Fruit fly (Drosophila melanogaster) whole organism, embryonic: ENCODE results near the gene Sar1.

ENCODE experiments used
- Asciz ChIP-seq: fragments of 200-800 bp; sonication (Bioruptor generic); optimal IDR thresholded peaks from 2 replicates; lab custom pipeline; 2017; ENCODE audit warnings: missing biosample characterization, mild to moderate bottlenecking, missing genetic modification characterization, missing genetic modification reagents
- CG10321 ChIP-seq: fragments of 200-800 bp; sonication (Bioruptor generic); IDR thresholded peaks from 2 replicates; pipeline ENCODE4 v1.3.6; 2022; ENCODE audit warnings: missing biosample characterization, missing genetic modification characterization
- CG11504 ChIP-seq: fragments of 200-800 bp; sonication (Bioruptor generic); optimal IDR thresholded peaks from 3 replicates; lab custom pipeline; 2019; ENCODE audit warnings: missing biosample characterization, mild to moderate bottlenecking, missing genetic modification characterization, moderate library complexity
- CG11723 ChIP-seq: fragments of 200-800 bp; sonication (Bioruptor generic); optimal IDR thresholded peaks from 2 replicates; lab custom pipeline; 2017; ENCODE audit warnings: missing biosample characterization, mild to moderate bottlenecking, missing genetic modification characterization
- CG1233 ChIP-seq: fragments of 200-800 bp; sonication (Bioruptor generic); optimal IDR thresholded peaks from 4 replicates; lab custom pipeline; 2018; ENCODE audit warnings: missing biosample characterization, mild to moderate bottlenecking, missing genetic modification characterization
- CG13287 ChIP-seq: fragments of 200-800 bp; sonication (Bioruptor generic); IDR thresholded peaks from 2 replicates; pipeline ENCODE4 v1.3.6; 2022; ENCODE audit warnings: missing biosample characterization, missing genetic modification characterization; ENCODE audit not compliant: partially characterized antibody
- CG15011 ChIP-seq: fragments of 200-800 bp; sonication (Bioruptor generic); optimal IDR thresholded peaks from 3 replicates; lab custom pipeline; 2018; ENCODE audit warnings: missing biosample characterization, mild to moderate bottlenecking, missing genetic modification characterization
- CG18262 ChIP-seq: fragments of 200-800 bp; optimal IDR thresholded peaks from 3 replicates; lab custom pipeline; 2019; ENCODE audit warnings: missing biosample characterization, mild to moderate bottlenecking, missing genetic modification characterization, moderate library complexity
- CG18764 ChIP-seq: fragments of 200-800 bp; sonication (Bioruptor generic); optimal IDR thresholded peaks from 3 replicates; lab custom pipeline; 2016; ENCODE audit warnings: missing biosample characterization, missing genetic modification characterization
- CG31441 ChIP-seq: fragments of 200-800 bp; sonication (Bioruptor generic); IDR thresholded peaks from 2 replicates; pipeline ENCODE4 v1.3.6; 2022; ENCODE audit warnings: missing biosample characterization, missing genetic modification characterization
- CG33213 ChIP-seq: fragments of 200-800 bp; sonication (Bioruptor generic); optimal IDR thresholded peaks from 3 replicates; lab custom pipeline; 2016; ENCODE audit warnings: missing biosample characterization, missing genetic modification characterization
- CG3726 ChIP-seq: fragments of 200-800 bp; sonication (Bioruptor generic); IDR thresholded peaks from 3 replicates; pipeline ENCODE4, ENCODE4 v1.3.6; 2022; ENCODE audit warnings: missing biosample characterization, missing genetic modification characterization
- CG4328 ChIP-seq: fragments of 200-800 bp; sonication (Bioruptor generic); optimal IDR thresholded peaks from 3 replicates; lab custom pipeline; 2017; ENCODE audit warnings: missing biosample characterization, missing genetic modification reagents, missing genetic modification characterization
- CG4404 ChIP-seq: fragments of 200-800 bp; sonication (Bioruptor generic); IDR thresholded peaks from 2 replicates; pipeline ENCODE4 v1.3.6; 2022; ENCODE audit warnings: missing biosample characterization, missing genetic modification characterization
- CG4730 ChIP-seq: fragments of 200-800 bp; sonication (Bioruptor generic); IDR thresholded peaks from 2 replicates; pipeline ENCODE4 v1.3.6; 2022; ENCODE audit warnings: missing biosample characterization, missing genetic modification characterization
- CG6791 ChIP-seq: fragments of 200-800 bp; sonication (Bioruptor generic); IDR thresholded peaks from 3 replicates; pipeline ENCODE4 v1.3.6; 2022; ENCODE audit warnings: missing biosample characterization, missing genetic modification characterization; ENCODE audit not compliant: partially characterized antibody
- CG7839 ChIP-seq: fragments of 200-800 bp; sonication (Bioruptor generic); optimal IDR thresholded peaks from 3 replicates; lab custom pipeline; 2018; ENCODE audit warnings: missing biosample characterization, mild to moderate bottlenecking, missing genetic modification characterization, moderate library complexity
- CG8359 ChIP-seq: fragments of 200-800 bp; sonication (Bioruptor generic); optimal IDR thresholded peaks from 2 replicates; lab custom pipeline; 2017; ENCODE audit warnings: missing biosample characterization, mild to moderate bottlenecking, missing genetic modification characterization, borderline replicate concordance
- Gug ChIP-seq: fragments of 200-800 bp; sonication (Bioruptor generic); IDR thresholded peaks from 4 replicates; pipeline ENCODE4 v1.3.6; 2022; ENCODE audit warnings: missing biosample characterization, missing genetic modification characterization
- H2.0 ChIP-seq: fragments of 200-800 bp; sonication (Bioruptor generic); IDR thresholded peaks from 2 replicates; pipeline ENCODE4 v1.3.6; 2022; ENCODE audit warnings: missing biosample characterization, missing genetic modification characterization
- Hey ChIP-seq: fragments of 200-800 bp; sonication (Bioruptor generic); optimal IDR thresholded peaks from 3 replicates; lab custom pipeline; 2018; ENCODE audit warnings: missing biosample characterization, mild to moderate bottlenecking, missing genetic modification characterization
- Lpt ChIP-seq: fragments of >200 bp; optimal IDR thresholded peaks from 2 replicates; lab custom pipeline; 2018; ENCODE audit warnings: missing biosample characterization, missing genetic modification characterization
- NC2β ChIP-seq: fragments of 200-800 bp; sonication (Bioruptor generic); optimal IDR thresholded peaks from 2 replicates; lab custom pipeline; 2016; ENCODE audit warnings: missing biosample characterization, missing genetic modification characterization
- Neu2 ChIP-seq: fragments of 200-800 bp; sonication (Bioruptor generic); optimal IDR thresholded peaks from 3 replicates; lab custom pipeline; 2016; ENCODE audit warnings: missing biosample characterization, missing genetic modification characterization, borderline replicate concordance
- Rx ChIP-seq: fragments of 200-800 bp; sonication (Bioruptor generic); IDR thresholded peaks from 2 replicates; pipeline ENCODE4 v1.3.6; 2022; ENCODE audit warnings: missing biosample characterization, missing genetic modification characterization
- Sox102F ChIP-seq: fragments of 200-800 bp; sonication (Bioruptor generic); optimal IDR thresholded peaks from 2 replicates; lab custom pipeline; 2018; ENCODE audit warnings: missing biosample characterization, mild to moderate bottlenecking, missing genetic modification characterization, moderate library complexity
- Sry-δ ChIP-seq: fragments of 200-800 bp; sonication (Bioruptor generic); optimal IDR thresholded peaks from 2 replicates; lab custom pipeline; 2016; ENCODE audit warnings: missing biosample characterization, missing genetic modification characterization
- Ssrp ChIP-seq: fragments of 200-800 bp; sonication (Bioruptor generic); optimal IDR thresholded peaks from 2 replicates; lab custom pipeline; 2018; ENCODE audit warnings: missing biosample characterization, mild to moderate bottlenecking, missing genetic modification characterization, moderate library complexity
- Xbp1 ChIP-seq: fragments of 200-800 bp; sonication (Bioruptor generic); optimal IDR thresholded peaks from 3 replicates; lab custom pipeline; 2016; ENCODE audit warnings: missing biosample characterization, mild to moderate bottlenecking, missing genetic modification characterization
- Xrp1 ChIP-seq: fragments of 200-800 bp; sonication (Bioruptor generic); IDR thresholded peaks from 2 replicates; pipeline ENCODE4 v1.3.6; 2022; ENCODE audit warnings: missing biosample characterization, missing genetic modification characterization
- ase ChIP-seq: fragments of 200-800 bp; sonication (Bioruptor generic); IDR thresholded peaks from 3 replicates; pipeline ENCODE4 v1.3.6; 2022; ENCODE audit warnings: missing biosample characterization, missing genetic modification characterization
- ci ChIP-seq: fragments of 200-800 bp; sonication (Bioruptor generic); IDR thresholded peaks from 3 replicates; pipeline ENCODE4 v1.3.6; 2022; ENCODE audit warnings: missing biosample characterization, missing genetic modification characterization
- crol ChIP-seq: fragments of 200-800 bp; sonication (Bioruptor generic); IDR thresholded peaks from 2 replicates; pipeline ENCODE4 v1.3.6; 2022; ENCODE audit warnings: missing biosample characterization, missing genetic modification characterization
- da ChIP-seq: fragments of 200-800 bp; sonication (Bioruptor generic); optimal IDR thresholded peaks from 2 replicates; lab custom pipeline; 2016; ENCODE audit warnings: missing biosample characterization, missing genetic modification characterization
- dimm ChIP-seq: fragments of 200-800 bp; sonication (Bioruptor generic); IDR thresholded peaks from 2 replicates; pipeline ENCODE4 v1.3.6; 2022; ENCODE audit warnings: missing biosample characterization, missing genetic modification characterization
- dmrt99B ChIP-seq: fragments of 200-800 bp; sonication (Bioruptor generic); optimal IDR thresholded peaks from 2 replicates; lab custom pipeline; 2018; ENCODE audit warnings: missing biosample characterization, mild to moderate bottlenecking, missing genetic modification characterization, moderate library complexity
- dpn ChIP-seq, 2 experiments: fragments of 200-800 bp; sonication (Bioruptor generic); optimal IDR thresholded peaks; 3 replicates each; lab custom pipeline; 2016; ENCODE audit warnings: missing biosample characterization in 2 of 2, missing genetic modification characterization in 2 of 2
- gsb-n ChIP-seq: fragments of 200-800 bp; sonication (Bioruptor generic); optimal IDR thresholded peaks from 3 replicates; lab custom pipeline; 2018; ENCODE audit warnings: missing biosample characterization, mild to moderate bottlenecking, missing genetic modification characterization
- kah ChIP-seq: fragments of 200-800 bp; sonication (Bioruptor generic); optimal IDR thresholded peaks from 2 replicates; lab custom pipeline; 2018; ENCODE audit warnings: missing biosample characterization, mild to moderate bottlenecking, missing genetic modification characterization
- nerfin-2 ChIP-seq: fragments of 200-800 bp; sonication (Bioruptor generic); IDR thresholded peaks from 2 replicates; pipeline ENCODE4 v1.3.6; 2022; ENCODE audit warnings: missing biosample characterization, missing genetic modification characterization; ENCODE audit not compliant: partially characterized antibody
- p53 ChIP-seq: fragments of 200-800 bp; sonication (Bioruptor generic); optimal IDR thresholded peaks from 2 replicates; lab custom pipeline; 2016; ENCODE audit warnings: missing biosample characterization, missing genetic modification characterization
- prd ChIP-seq, 3 experiments: fragments of >200 bp in 2 of 3; fragments of 200-800 bp in 1 of 3; sonication (Bioruptor generic) in 1 of 3; optimal IDR thresholded peaks in 2 of 3; IDR thresholded peaks in 1 of 3; 2 replicates in 2 of 3; 3 replicates in 1 of 3; pipeline versions ENCODE4 v1.3.6 to Lab custom; 2017 to 2022; ENCODE audit warnings: missing biosample characterization in 1 of 3, missing genetic modification characterization in 1 of 3
- ranshi ChIP-seq: fragments of 200-800 bp; sonication (Bioruptor generic); IDR thresholded peaks from 2 replicates; pipeline ENCODE4 v1.3.6; 2022; ENCODE audit warnings: missing biosample characterization, missing genetic modification characterization
- row ChIP-seq: fragments of 200-800 bp; sonication (Bioruptor generic); IDR thresholded peaks from 3 replicates; pipeline ENCODE4 v1.3.6; 2022; ENCODE audit warnings: missing biosample characterization, missing genetic modification characterization
- schlank ChIP-seq: fragments of 200-800 bp; sonication (Bioruptor generic); optimal IDR thresholded peaks from 2 replicates; lab custom pipeline; 2018; ENCODE audit warnings: missing biosample characterization, mild to moderate bottlenecking, missing genetic modification characterization
- tna ChIP-seq: fragments of 200-800 bp; sonication (Bioruptor generic); IDR thresholded peaks from 2 replicates; pipeline ENCODE4 v1.3.6; 2022; ENCODE audit warnings: missing biosample characterization, missing genetic modification characterization; ENCODE audit not compliant: partially characterized antibody
- trem ChIP-seq: fragments of 200-800 bp; optimal IDR thresholded peaks from 3 replicates; lab custom pipeline; 2019; ENCODE audit warnings: missing biosample characterization, mild to moderate bottlenecking, missing genetic modification characterization, moderate library complexity
- trh ChIP-seq: fragments of 200-800 bp; sonication (Bioruptor generic); optimal IDR thresholded peaks from 2 replicates; lab custom pipeline; 2016; ENCODE audit warnings: missing biosample characterization, missing genetic modification characterization
- unpg ChIP-seq: fragments of 200-800 bp; sonication (Bioruptor generic); optimal IDR thresholded peaks from 3 replicates; lab custom pipeline; 2018; ENCODE audit warnings: missing biosample characterization, mild to moderate bottlenecking, missing genetic modification characterization, moderate library complexity
- vfl ChIP-seq: fragments of 200-800 bp; sonication (Bioruptor generic); optimal IDR thresholded peaks from 2 replicates; lab custom pipeline; 2016; ENCODE audit warnings: missing biosample characterization, missing genetic modification characterization

Sar1 gene

DNA sequence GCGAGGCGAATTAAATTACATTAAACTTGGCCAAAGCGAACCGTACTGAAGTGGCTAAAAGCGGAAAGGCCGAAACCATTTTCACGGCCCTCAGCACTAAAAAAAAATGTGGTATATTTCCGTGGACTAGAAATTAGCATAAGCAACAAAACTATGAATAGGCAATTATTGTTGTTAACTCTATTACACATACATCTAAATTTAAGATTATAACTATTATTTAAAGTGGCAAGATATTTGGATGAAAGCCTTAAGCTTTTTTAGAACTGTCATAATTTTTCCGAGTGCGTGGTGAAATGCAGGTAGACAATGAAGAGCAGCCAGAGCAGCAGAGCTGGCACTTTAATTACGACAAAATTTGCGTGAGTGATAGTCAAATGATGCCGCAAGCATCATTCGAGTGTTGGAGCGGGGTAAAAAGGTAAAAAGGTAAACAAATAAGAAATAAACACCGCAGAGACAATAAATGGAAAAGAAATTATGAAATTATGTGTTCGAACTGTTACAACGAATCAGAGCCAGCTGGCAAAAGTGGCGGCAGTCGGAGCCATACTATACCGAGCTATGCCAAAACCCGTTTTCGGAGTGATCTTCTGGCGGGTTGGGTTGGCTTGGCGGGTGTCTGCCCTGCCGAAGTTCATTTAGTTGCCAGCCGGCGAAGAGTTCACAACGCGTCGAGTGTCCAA, 27.7 kb upstream of the Sar1 start, which contains the start of gene CG7080 (continued):
- no peak for TF ChIP-seq CG3726 (GFP tag; lab: Robert Waterston, UW)
- TF ChIP-seq dpn (GFP tag; optimal IDR thresholded peaks at IDR 0.05; lab: Kevin White, UChicago): no peak
- no peak for TF ChIP-seq CG4404 (GFP tag; lab: Robert Waterston, UW)
- TF ChIP-seq H2.0 (GFP tag; lab: Robert Waterston, UW): 0 out of 2 replicates have a peak, but pooled peaks have one; percentile 10
- no peak for TF ChIP-seq p53
- TF ChIP-seq kah (GFP tag; lab: Kevin White, UChicago): no peak
- no peak for TF ChIP-seq trh (GFP tag; lab: Kevin White, UChicago)
- TF ChIP-seq vfl (GFP tag; lab: Kevin White, UChicago): no peak
- no peak for TF ChIP-seq tna
- TF ChIP-seq CG7839 (tag; lab: Kevin White, UChicago): peak; percentile 27
- no peak for TF ChIP-seq CG15011
- TF ChIP-seq unpg (GFP tag; lab: Kevin White, UChicago): peak; percentile 41
- no peak for TF ChIP-seq Hey (tag; lab: Kevin White, UChicago)
- no peak for TF ChIP-seq trem (tag; lab: Kevin White, UChicago)
- TF ChIP-seq CG11504 (tag; lab: Kevin White, UChicago): peak; percentile 72
- no peak for TF ChIP-seq CG1233 (GFP tag; lab: Kevin White, UChicago)
- no peak for TF ChIP-seq CG33213
- TF ChIP-seq Asciz (GFP tag; lab: Kevin White, UChicago): peak; percentile 19
- no peak for TF ChIP-seq nerfin-2 (GFP tag; lab: Robert Waterston, UW)
- no peak for TF ChIP-seq CG8359 (GFP tag; lab: Kevin White, UChicago)
- TF ChIP-seq CG31441 (GFP tag; lab: Robert Waterston, UW): peak; percentile 66
- no peak for TF ChIP-seq CG6791 (GFP tag; lab: Robert Waterston, UW)
- TF ChIP-seq crol: no peak
- no peak for TF ChIP-seq prd (optimal IDR thresholded peaks at IDR 0.05; lab: Kevin White, UChicago)
- peak; percentile 25; the same call in 1 of the 3 replicates for TF ChIP-seq prd (GFP tag; IDR thresholded peaks at IDR 0.05; lab: Robert Waterston, UW)
- no peak for TF ChIP-seq CG11723
- TF ChIP-seq ci (GFP tag; lab: Robert Waterston, UW): peak; percentile 45; the same call in 1 of the 3 replicates
- no peak for TF ChIP-seq gsb-n
- no peak for TF ChIP-seq CG4328 (GFP tag; lab: Kevin White, UChicago)
- TF ChIP-seq ranshi (GFP tag; lab: Robert Waterston, UW): no peak
- TF ChIP-seq schlank (tag; lab: Kevin White, UChicago): no peak
- no peak for TF ChIP-seq ase (GFP tag; lab: Robert Waterston, UW)
- TF ChIP-seq row (GFP tag; lab: Robert Waterston, UW): peak; percentile 42; the same call in 1 of the 3 replicates
- TF ChIP-seq CG4730 (GFP tag; lab: Robert Waterston, UW): no peak
- no peak for TF ChIP-seq Ssrp (tag; lab: Kevin White, UChicago)
- no peak for TF ChIP-seq CG13287
- peak; percentile 77 for TF ChIP-seq dmrt99B
- TF ChIP-seq Xbp1: no peak
- no peak for TF ChIP-seq CG10321
- TF ChIP-seq da (GFP tag; lab: Kevin White, UChicago): no peak
- no peak for TF ChIP-seq Neu2 (GFP tag; lab: Kevin White, UChicago)
- TF ChIP-seq dimm: no peak
- peak; percentile 31 for TF ChIP-seq CG18262 (tag; lab: Kevin White, UChicago)
- no peak for TF ChIP-seq Gug (GFP tag; lab: Robert Waterston, UW)
- TF ChIP-seq NC2β: no peak
- TF ChIP-seq Lpt (GFP tag; lab: Kevin White, UChicago): no peak
- no peak for TF ChIP-seq Rx (GFP tag; lab: Robert Waterston, UW)
- TF ChIP-seq Sry-δ (GFP tag; lab: Kevin White, UChicago): no peak
- TF ChIP-seq CG18764 (GFP tag; lab: Kevin White, UChicago): no peak
- peak; percentile 74 for TF ChIP-seq Sox102F (GFP tag; lab: Kevin White, UChicago)
- TF ChIP-seq Xrp1: no peak
